Fruit fly (Drosophila melanogaster) whole organism, embryonic: ENCODE results near the gene CG15882.

Experiments
- Adf1 ChIP-seq: fragments of 200-800 bp; sonication (Bioruptor generic); IDR thresholded peaks from 2 replicates; pipeline ENCODE4 v1.3.6; 2022; ENCODE audit warnings: missing biosample characterization, missing genetic modification characterization
- C15 ChIP-seq: fragments of 200-800 bp; sonication (Bioruptor generic); IDR thresholded peaks from 3 replicates; pipeline ENCODE4 v1.3.6; 2022; ENCODE audit warnings: missing biosample characterization, missing genetic modification characterization
- CG10366 ChIP-seq: fragments of 200-800 bp; sonication (Bioruptor generic); IDR thresholded peaks from 2 replicates; pipeline ENCODE4 v1.3.6; 2022; ENCODE audit warnings: missing biosample characterization, missing genetic modification characterization
- CG10543 ChIP-seq: fragments of 200-800 bp; sonication (Bioruptor generic); optimal IDR thresholded peaks from 3 replicates; lab custom pipeline; 2017; ENCODE audit warnings: missing biosample characterization, mild to moderate bottlenecking, missing genetic modification characterization, moderate library complexity
- CG11093 ChIP-seq: fragments of 200-800 bp; sonication (Bioruptor generic); IDR thresholded peaks from 3 replicates; pipeline ENCODE4 v1.3.6; 2022; ENCODE audit warnings: missing biosample characterization, missing genetic modification characterization
- CG12104 ChIP-seq: fragments of 200-800 bp; sonication (Bioruptor generic); optimal IDR thresholded peaks from 3 replicates; lab custom pipeline; 2016; ENCODE audit warnings: missing biosample characterization, missing genetic modification characterization
- CG12659 ChIP-seq: fragments of 200-800 bp; sonication (Bioruptor generic); optimal IDR thresholded peaks from 3 replicates; lab custom pipeline; 2017; ENCODE audit warnings: mild to moderate bottlenecking, missing biosample characterization, missing genetic modification reagents, missing genetic modification characterization
- CG13123 ChIP-seq: fragments of 200-800 bp; sonication (Bioruptor generic); optimal IDR thresholded peaks from 2 replicates; lab custom pipeline; 2016; ENCODE audit warnings: missing biosample characterization, missing genetic modification characterization
- CG13287 ChIP-seq: fragments of 200-800 bp; sonication (Bioruptor generic); IDR thresholded peaks from 2 replicates; pipeline ENCODE4 v1.3.6; 2022; ENCODE audit warnings: missing biosample characterization, missing genetic modification characterization; ENCODE audit not compliant: partially characterized antibody
- CG14050 ChIP-seq: fragments of 200-800 bp; sonication (Bioruptor generic); IDR thresholded peaks from 3 replicates; pipeline ENCODE4 v1.3.6; 2022; ENCODE audit warnings: missing biosample characterization, missing genetic modification characterization
- CG15073 ChIP-seq: fragments of 200-800 bp; sonication (Bioruptor generic); optimal IDR thresholded peaks from 2 replicates; lab custom pipeline; 2016; ENCODE audit warnings: missing biosample characterization, missing genetic modification characterization
- CG1603 ChIP-seq: fragments of 200-800 bp; sonication (Bioruptor generic); optimal IDR thresholded peaks from 2 replicates; lab custom pipeline; 2019; ENCODE audit warnings: missing biosample characterization, mild to moderate bottlenecking, missing genetic modification characterization, moderate library complexity
- CG17186 ChIP-seq: fragments of 200-800 bp; sonication (Bioruptor generic); optimal IDR thresholded peaks from 3 replicates; lab custom pipeline; 2017; ENCODE audit warnings: missing biosample characterization, missing genetic modification reagents, missing genetic modification characterization
- CG17385 ChIP-seq: fragments of 200-800 bp; sonication (Bioruptor generic); optimal IDR thresholded peaks from 3 replicates; lab custom pipeline; 2018; ENCODE audit warnings: missing biosample characterization, mild to moderate bottlenecking, missing genetic modification characterization
- CG18619 ChIP-seq: fragments of 200-800 bp; sonication (Bioruptor generic); optimal IDR thresholded peaks from 3 replicates; lab custom pipeline; 2017; ENCODE audit warnings: missing biosample characterization, mild to moderate bottlenecking, missing genetic modification characterization
- CG32767 ChIP-seq: fragments of 200-800 bp; sonication (Bioruptor generic); IDR thresholded peaks from 2 replicates; pipeline ENCODE4 v1.3.6; 2022; ENCODE audit warnings: missing biosample characterization, missing genetic modification characterization
- CG3726 ChIP-seq: fragments of 200-800 bp; sonication (Bioruptor generic); IDR thresholded peaks from 3 replicates; pipeline ENCODE4, ENCODE4 v1.3.6; 2022; ENCODE audit warnings: missing biosample characterization, missing genetic modification characterization
- CG3847 ChIP-seq: fragments of 200-800 bp; sonication (Bioruptor generic); IDR thresholded peaks from 2 replicates; pipeline ENCODE4 v1.3.6; 2022; ENCODE audit warnings: missing biosample characterization, missing genetic modification characterization
- CG42726 ChIP-seq: fragments of 200-800 bp; sonication (Bioruptor generic); IDR thresholded peaks from 2 replicates; pipeline ENCODE4 v1.3.6; 2022; ENCODE audit warnings: missing biosample characterization, missing genetic modification characterization; ENCODE audit not compliant: partially characterized antibody
- CG4707 ChIP-seq: fragments of 200-800 bp; sonication (Bioruptor generic); optimal IDR thresholded peaks from 2 replicates; lab custom pipeline; 2018; ENCODE audit warnings: missing biosample characterization, mild to moderate bottlenecking, missing genetic modification characterization, moderate library complexity
- CG4854 ChIP-seq: fragments of 200-800 bp; sonication (Bioruptor generic); optimal IDR thresholded peaks from 2 replicates; lab custom pipeline; 2016; ENCODE audit warnings: missing biosample characterization, missing genetic modification characterization, inconsistent platforms
- CG5953 ChIP-seq: fragments of 200-800 bp; sonication (Bioruptor generic); IDR thresholded peaks from 2 replicates; pipeline ENCODE4 v1.3.6; 2022; ENCODE audit warnings: missing biosample characterization, missing genetic modification characterization
- CG6175 ChIP-seq: fragments of 200-800 bp; sonication (Bioruptor generic); IDR thresholded peaks from 3 replicates; pipeline ENCODE4 v1.3.6; 2022; ENCODE audit warnings: missing biosample characterization, missing genetic modification characterization
- CG6813 ChIP-seq: fragments of 200-800 bp; sonication (Bioruptor generic); optimal IDR thresholded peaks from 2 replicates; lab custom pipeline; 2017; ENCODE audit warnings: missing biosample characterization, missing genetic modification characterization, mild to moderate bottlenecking, moderate library complexity, missing genetic modification reagents
- CTCF ChIP-seq: fragments of 200-800 bp; sonication (Bioruptor generic); optimal IDR thresholded peaks from 2 replicates; lab custom pipeline; 2017; ENCODE audit warnings: missing biosample characterization, mild to moderate bottlenecking, missing genetic modification characterization, moderate library complexity
- Fer1 ChIP-seq: fragments of 200-800 bp; sonication (Bioruptor generic); optimal IDR thresholded peaks from 2 replicates; lab custom pipeline; 2017; ENCODE audit warnings: missing biosample characterization, mild to moderate bottlenecking, missing genetic modification characterization
- H2.0 ChIP-seq: fragments of 200-800 bp; sonication (Bioruptor generic); IDR thresholded peaks from 2 replicates; pipeline ENCODE4 v1.3.6; 2022; ENCODE audit warnings: missing biosample characterization, missing genetic modification characterization
- Lim3 ChIP-seq: fragments of 200-800 bp; sonication (Bioruptor generic); IDR thresholded peaks from 2 replicates; pipeline ENCODE4 v1.3.6; 2022; ENCODE audit warnings: missing biosample characterization, missing genetic modification characterization
- MTF-1 ChIP-seq: fragments of 200-800 bp; sonication (Bioruptor generic); optimal IDR thresholded peaks from 2 replicates; lab custom pipeline; 2018; ENCODE audit warnings: missing biosample characterization, mild to moderate bottlenecking, missing genetic modification characterization, borderline replicate concordance
- NC2β ChIP-seq: fragments of 200-800 bp; sonication (Bioruptor generic); optimal IDR thresholded peaks from 2 replicates; lab custom pipeline; 2016; ENCODE audit warnings: missing biosample characterization, missing genetic modification characterization
- Sox102F ChIP-seq: fragments of 200-800 bp; sonication (Bioruptor generic); optimal IDR thresholded peaks from 2 replicates; lab custom pipeline; 2018; ENCODE audit warnings: missing biosample characterization, mild to moderate bottlenecking, missing genetic modification characterization, moderate library complexity
- az2 ChIP-seq: fragments of 200-800 bp; sonication (Bioruptor generic); optimal IDR thresholded peaks from 3 replicates; lab custom pipeline; 2016; ENCODE audit warnings: missing biosample characterization, missing genetic modification characterization
- bigmax ChIP-seq: fragments of 200-800 bp; sonication (Bioruptor generic); optimal IDR thresholded peaks from 2 replicates; lab custom pipeline; 2018; ENCODE audit warnings: missing biosample characterization, mild to moderate bottlenecking, missing genetic modification characterization
- bowl ChIP-seq: fragments of 200-800 bp; sonication (Bioruptor generic); IDR thresholded peaks from 2 replicates; pipeline ENCODE4 v1.3.6; 2022; ENCODE audit warnings: missing biosample characterization, missing genetic modification characterization
- cato ChIP-seq: fragments of 200-800 bp; sonication (Bioruptor generic); optimal IDR thresholded peaks from 2 replicates; lab custom pipeline; 2016; ENCODE audit warnings: missing biosample characterization, missing genetic modification characterization, borderline replicate concordance
- fu2 ChIP-seq: fragments of 200-800 bp; sonication (Bioruptor generic); optimal IDR thresholded peaks from 2 replicates; lab custom pipeline; 2016; ENCODE audit warnings: missing biosample characterization, missing genetic modification characterization
- gce ChIP-seq: fragments of 200-800 bp; sonication (Bioruptor generic); IDR thresholded peaks from 3 replicates; pipeline ENCODE4 v1.3.6; 2022; ENCODE audit warnings: missing biosample characterization, missing genetic modification characterization
- kay ChIP-seq: fragments of 200-800 bp; sonication (Bioruptor generic); optimal IDR thresholded peaks from 2 replicates; lab custom pipeline; 2016; ENCODE audit warnings: missing biosample characterization, missing genetic modification characterization
- lab ChIP-seq: fragments of 200-800 bp; sonication (Bioruptor generic); optimal IDR thresholded peaks from 3 replicates; lab custom pipeline; 2017; ENCODE audit warnings: missing biosample characterization, missing genetic modification characterization, mild to moderate bottlenecking, moderate library complexity, missing genetic modification reagents
- lola ChIP-seq, 3 experiments: fragments of >200 bp in 2 of 3; fragments of 200-800 bp in 1 of 3; sonication (Bioruptor generic) in 1 of 3; optimal IDR thresholded peaks; 2 replicates each; lab custom pipeline; 2017 to 2019; ENCODE audit warnings: missing biosample characterization in 3 of 3, missing genetic modification characterization in 3 of 3, mild to moderate bottlenecking in 1 of 3, moderate library complexity in 1 of 3
- maf-S ChIP-seq: fragments of 200-800 bp; sonication (Bioruptor generic); optimal IDR thresholded peaks from 2 replicates; lab custom pipeline; 2016; ENCODE audit warnings: missing biosample characterization, missing genetic modification characterization
- oc ChIP-seq: fragments of 200-800 bp; sonication (Bioruptor generic); optimal IDR thresholded peaks from 2 replicates; lab custom pipeline; 2018; ENCODE audit warnings: missing biosample characterization, mild to moderate bottlenecking, missing genetic modification characterization, moderate library complexity
- org-1 ChIP-seq: fragments of 200-800 bp; sonication (Bioruptor generic); optimal IDR thresholded peaks from 2 replicates; lab custom pipeline; 2017; ENCODE audit warnings: missing biosample characterization, missing genetic modification characterization
- pita ChIP-seq: fragments of 200-800 bp; sonication (Bioruptor generic); optimal IDR thresholded peaks from 2 replicates; lab custom pipeline; 2017; ENCODE audit warnings: missing biosample characterization, mild to moderate bottlenecking, missing genetic modification characterization
- sim ChIP-seq: fragments of 200-800 bp; sonication (Bioruptor generic); IDR thresholded peaks from 2 replicates; pipeline ENCODE4 v1.3.6; 2022; ENCODE audit warnings: missing biosample characterization, missing genetic modification characterization
- slp2 ChIP-seq: fragments of 200-800 bp; sonication (Bioruptor generic); optimal IDR thresholded peaks from 2 replicates; lab custom pipeline; 2016; ENCODE audit warnings: missing biosample characterization, missing genetic modification characterization
- stwl ChIP-seq: fragments of 200-800 bp; sonication (Bioruptor generic); optimal IDR thresholded peaks from 3 replicates; lab custom pipeline; 2018; ENCODE audit warnings: missing biosample characterization, mild to moderate bottlenecking, missing genetic modification characterization, moderate library complexity
- trem ChIP-seq: fragments of 200-800 bp; optimal IDR thresholded peaks from 3 replicates; lab custom pipeline; 2019; ENCODE audit warnings: missing biosample characterization, mild to moderate bottlenecking, missing genetic modification characterization, moderate library complexity
- unpg ChIP-seq: fragments of 200-800 bp; sonication (Bioruptor generic); optimal IDR thresholded peaks from 3 replicates; lab custom pipeline; 2018; ENCODE audit warnings: missing biosample characterization, mild to moderate bottlenecking, missing genetic modification characterization, moderate library complexity
- wor ChIP-seq: fragments of 200-800 bp; sonication (Bioruptor generic); IDR thresholded peaks from 2 replicates; pipeline ENCODE4 v1.3.6; 2022; ENCODE audit warnings: missing biosample characterization, missing genetic modification characterization

The CG15882 gene

dm6 chrX:19152570-19153287 is 28.5 kb upstream of the CG15882 start (continued):
- TF ChIP-seq MTF-1 (GFP tag; lab: Kevin White, UChicago) (no peak), kay (GFP tag; lab: Kevin White, UChicago) (no peak), CG3847 (GFP tag; lab: Robert Waterston, UW) (peak; percentile 31; the same call in 1 of the 2 replicates), Fer1 (GFP tag; lab: Kevin White, UChicago) (peak; percentile 22), az2 (GFP tag; lab: Kevin White, UChicago) (peak; percentile 53), CG14050 (GFP tag; lab: Robert Waterston, UW) (peak; percentile 36; the same call in 1 of the 3 replicates), CG42726 (no peak), CG4707 (GFP tag; lab: Kevin White, UChicago) (no peak), CG12104 (GFP tag; lab: Kevin White, UChicago) (peak; percentile 61), pita (GFP tag; lab: Kevin White, UChicago) (no peak), slp2 (no peak), trem (tag; lab: Kevin White, UChicago) (no peak), Sox102F (peak; percentile 77), unpg (GFP tag; lab: Kevin White, UChicago) (peak; percentile 68), CG3726 (GFP tag; lab: Robert Waterston, UW) (no peak), CG10543 (no peak), Adf1 (no peak), cato (GFP tag; lab: Kevin White, UChicago) (no peak), bigmax (GFP tag; lab: Kevin White, UChicago) (no peak), C15 (GFP tag; lab: Robert Waterston, UW) (no peak), org-1 (GFP tag; lab: Kevin White, UChicago) (peak; percentile 47), CG13287 (GFP tag; lab: Robert Waterston, UW) (no peak), maf-S (GFP tag; lab: Kevin White, UChicago) (no peak), CG4854 (GFP tag; lab: Kevin White, UChicago) (no peak), lola (GFP tag; optimal IDR thresholded peaks at IDR 0.05; lab: Kevin White, UChicago) (peak in 1 of 3 experiments; percentile 64), CG6175 (GFP tag; lab: Robert Waterston, UW) (no peak), CG17186 (GFP tag; lab: Kevin White, UChicago) (no peak), bowl (no peak), CTCF (GFP tag; lab: Kevin White, UChicago) (no peak), CG17385 (GFP tag; lab: Kevin White, UChicago) (peak; percentile 54), stwl (tag; lab: Kevin White, UChicago) (no peak), fu2 (GFP tag; lab: Kevin White, UChicago) (no peak), oc (no peak), CG15073 (GFP tag; lab: Kevin White, UChicago) (no peak), CG11093 (GFP tag; lab: Robert Waterston, UW) (no peak), CG6813 (GFP tag; lab: Kevin White, UChicago) (no peak), sim (GFP tag; lab: Robert Waterston, UW) (no peak), CG18619 (GFP tag; lab: Kevin White, UChicago) (peak; percentile 25), CG32767 (GFP tag; lab: Robert Waterston, UW) (no peak), CG1603 (tag; lab: Kevin White, UChicago) (no peak), CG13123 (GFP tag; lab: Kevin White, UChicago) (no peak), Lim3 (GFP tag; lab: Robert Waterston, UW) (no peak), CG5953 (GFP tag; lab: Robert Waterston, UW) (no peak), wor (GFP tag; lab: Robert Waterston, UW) (peak; percentile 27; the same call in 1 of the 2 replicates), CG10366 (peak; percentile 46), lab (GFP tag; lab: Kevin White, UChicago) (peak; percentile 62), CG12659 (GFP tag; lab: Kevin White, UChicago) (peak; percentile 48), NC2β (GFP tag; lab: Kevin White, UChicago) (no peak), gce (no peak), H2.0 (no peak)
